Worm (Caenorhabditis elegans) whole organism, L2 larva: Measurements from ENCODE around the gene ctr-9.

Experiments
- ceh-82 ChIP-seq: fragments of 150-350 bp; optimal IDR thresholded peaks from 2 replicates; lab custom pipeline; 2014; ENCODE audit warnings: missing biosample characterization, missing genetic modification characterization
- nhr-129 ChIP-seq: fragments of 150-350 bp; optimal IDR thresholded peaks from 2 replicates; lab custom pipeline; 2014; ENCODE audit warnings: missing biosample characterization, missing genetic modification characterization
- snpc-4 ChIP-seq: fragments of 150-350 bp; optimal IDR thresholded peaks from 2 replicates; lab custom pipeline; 2014; ENCODE audit warnings: missing biosample characterization, missing genetic modification characterization
- zag-1 ChIP-seq: fragments of 150-350 bp; optimal IDR thresholded peaks from 2 replicates; lab custom pipeline; 2014; ENCODE audit warnings: missing biosample characterization, missing genetic modification characterization
- ztf-11 ChIP-seq: sonication (generic microtip); optimal IDR thresholded peaks from 2 replicates; lab custom pipeline; 2017; ENCODE audit warnings: missing biosample characterization, missing genetic modification characterization

ce11 chrIII:9509764-9510370, 18.7 kb downstream of the ctr-9 start:
- TF ChIP-seq zag-1 (tag; lab: Kevin White, UChicago) (peak; percentile 29), ceh-82 (tag; lab: Kevin White, UChicago) (no peak), snpc-4 (tag; lab: Kevin White, UChicago) (no peak), nhr-129 (no peak), ztf-11 (tag; lab: Kevin White, UChicago) (no peak)
